Fruit fly (Drosophila melanogaster): Measurements from ENCODE around the gene CLIP-190.

CLIP-190 gene

DNA sequence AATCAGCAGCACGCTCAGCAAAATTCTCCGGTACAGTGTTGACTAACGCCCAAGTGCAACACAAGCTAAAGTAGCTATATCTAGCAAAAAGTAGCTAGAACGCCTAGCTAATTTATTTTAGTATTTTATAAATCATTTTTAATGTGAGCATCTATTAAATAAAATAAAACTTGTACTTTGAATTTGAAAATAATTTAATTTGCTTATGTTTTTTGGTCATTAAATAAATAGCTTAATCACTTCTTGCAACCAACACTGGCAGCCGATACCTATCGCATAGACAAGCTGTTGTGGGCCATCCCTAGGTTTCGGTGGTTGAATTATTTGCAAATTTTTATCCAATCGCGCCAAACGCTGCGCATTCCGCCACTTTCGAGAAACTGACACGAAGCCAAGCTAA lies 25.9 kb downstream of the CLIP-190 start, which contains the start of the genes Polr2J and CG15141 (continued):
- TF ChIP-seq knrl (GFP tag; IDR thresholded peaks at IDR 0.05; ENCODE audit: partially characterized antibody), result peak; percentile 92
- TF ChIP-seq CG10543 (GFP tag; optimal IDR thresholded peaks at IDR 0.05), result no peak
- TF ChIP-seq HLHmδ (GFP tag; optimal IDR thresholded peaks at IDR 0.05), result no peak
- TF ChIP-seq Bgb (GFP tag; IDR thresholded peaks at IDR 0.05; ENCODE audit: partially characterized antibody), result peak; percentile 80
- peak; percentile 81 for TF ChIP-seq CG11085 (GFP tag; IDR thresholded peaks at IDR 0.05)
- TF ChIP-seq scrt (GFP tag; optimal IDR thresholded peaks at IDR 0.05), result peak; percentile 70
- peak; percentile 83 to 87 for TF ChIP-seq Hr51 (GFP tag; optimal IDR thresholded peaks at IDR 0.05)
- no peak for TF ChIP-seq CG6683 (GFP tag; optimal IDR thresholded peaks at IDR 0.05)
- TF ChIP-seq chn (GFP tag; optimal IDR thresholded peaks at IDR 0.05), result peak; percentile 75
- TF ChIP-seq jigr1 (GFP tag; IDR thresholded peaks at IDR 0.05), result peak; percentile 81
- peak; percentile 76 for TF ChIP-seq CHES-1-like (GFP tag; optimal IDR thresholded peaks at IDR 0.05)
- TF ChIP-seq CG8359 (GFP tag; optimal IDR thresholded peaks at IDR 0.05; ENCODE audit: borderline replicate concordance), result peak; percentile 57
- TF ChIP-seq zfh2 (GFP tag; optimal IDR thresholded peaks at IDR 0.05), result peak; percentile 88
- peak; percentile 50; the same call in 1 of the 2 replicates for TF ChIP-seq CG17612 (GFP tag; IDR thresholded peaks at IDR 0.05)
- peak; percentile 82 for TF ChIP-seq wdn (GFP tag; IDR thresholded peaks at IDR 0.05)
- TF ChIP-seq CG3838 (GFP tag; optimal IDR thresholded peaks at IDR 0.05), result peak; percentile 68
- TF ChIP-seq CG7987 (GFP tag; optimal IDR thresholded peaks at IDR 0.05), result peak; percentile 41
- peak; percentile 71 for TF ChIP-seq D19B (GFP tag; optimal IDR thresholded peaks at IDR 0.05)
- TF ChIP-seq CG7556 (GFP tag; optimal IDR thresholded peaks at IDR 0.05), result no peak
- no peak for TF ChIP-seq D19A (tag; optimal IDR thresholded peaks at IDR 0.05)
- peak; percentile 82; the same call in 2 of the 3 replicates for TF ChIP-seq CG34422 (GFP tag; IDR thresholded peaks at IDR 0.05)
- peak; percentile 68 for TF ChIP-seq CG7928 (GFP tag; optimal IDR thresholded peaks at IDR 0.05)
- TF ChIP-seq Myb (GFP tag; optimal IDR thresholded peaks at IDR 0.05), result peak; percentile 45
- peak; percentile 82 for TF ChIP-seq ewg (GFP tag; optimal IDR thresholded peaks at IDR 0.05)
- peak; percentile 71 for TF ChIP-seq Ada2b (GFP tag; IDR thresholded peaks at IDR 0.05)
- peak; percentile 88 for TF ChIP-seq Max (GFP tag; optimal IDR thresholded peaks at IDR 0.05)
- TF ChIP-seq inv (GFP tag; IDR thresholded peaks at IDR 0.05; ENCODE audit: partially characterized antibody), result peak; percentile 82
- TF ChIP-seq Stat92E (GFP tag; optimal IDR thresholded peaks at IDR 0.05), result no peak
- peak; percentile 75 for TF ChIP-seq CG17359 (tag; optimal IDR thresholded peaks at IDR 0.05)
- TF ChIP-seq bsh (GFP tag; optimal IDR thresholded peaks at IDR 0.05), result peak in 1 of 2 experiments; percentile 82
- TF ChIP-seq vfl (GFP tag; optimal IDR thresholded peaks at IDR 0.05), result peak; percentile 66
- TF ChIP-seq CG18619 (GFP tag; optimal IDR thresholded peaks at IDR 0.05), result peak; percentile 77
- TF ChIP-seq cwo (GFP tag; optimal IDR thresholded peaks at IDR 0.05), result peak; percentile 53
- peak; percentile 83 for TF ChIP-seq CG34224 (GFP tag; IDR thresholded peaks at IDR 0.05; ENCODE audit: partially characterized antibody)
- TF ChIP-seq CG3281 (GFP tag; optimal IDR thresholded peaks at IDR 0.05), result peak; percentile 81
- peak; percentile 85 for TF ChIP-seq CG18599 (GFP tag; optimal IDR thresholded peaks at IDR 0.05)
- peak; percentile 93 for TF ChIP-seq Sry-β (GFP tag; optimal IDR thresholded peaks at IDR 0.05)
- peak; percentile 85 for TF ChIP-seq tin (GFP tag; optimal IDR thresholded peaks at IDR 0.05)
- TF ChIP-seq odd (GFP tag; optimal IDR thresholded peaks at IDR 0.05), result no peak
- peak; percentile 63 for TF ChIP-seq Mes4 (GFP tag; optimal IDR thresholded peaks at IDR 0.05)
- TF ChIP-seq CG42726 (GFP tag; IDR thresholded peaks at IDR 0.05; ENCODE audit: partially characterized antibody), result 0 out of 2 replicates have a peak, but pooled peaks have one; percentile 38
- TF ChIP-seq Atf-2 (GFP tag; optimal IDR thresholded peaks at IDR 0.05), result peak; percentile 55
- peak; percentile 86 for TF ChIP-seq CG2129 (GFP tag; IDR thresholded peaks at IDR 0.05; ENCODE audit: partially characterized antibody)
- TF ChIP-seq oc (tag; optimal IDR thresholded peaks at IDR 0.05), result no peak
- peak; percentile 44 for TF ChIP-seq Asciz (GFP tag; optimal IDR thresholded peaks at IDR 0.05)
- peak; percentile 68 for TF ChIP-seq CG3407 (GFP tag; optimal IDR thresholded peaks at IDR 0.05)
- TF ChIP-seq CG18011 (GFP tag; optimal IDR thresholded peaks at IDR 0.05), result peak; percentile 74
- TF ChIP-seq eve (GFP tag; optimal IDR thresholded peaks at IDR 0.05), result no peak
